Fruit fly (Drosophila melanogaster) whole organism, wandering third instar larva: Measurements from ENCODE around the gene CG7789.
A peak's percentile ranks its signal among the peaks of the same experiment; 100 is the strongest.

Source experiments
- Abd-B ChIP-seq: fragments of >200 bp; optimal IDR thresholded peaks from 2 replicates; lab custom pipeline; 2017; ENCODE audit warnings: missing biosample characterization, missing genetic modification characterization
- CG32264 ChIP-seq: fragments of 200-800 bp; sonication (Bioruptor generic); optimal IDR thresholded peaks from 2 replicates; lab custom pipeline; 2016; ENCODE audit warnings: missing biosample characterization, missing genetic modification characterization
- CG9705 ChIP-seq: fragments of 200-800 bp; sonication (Bioruptor generic); optimal IDR thresholded peaks from 2 replicates; lab custom pipeline; 2018; ENCODE audit warnings: missing biosample characterization, mild to moderate bottlenecking, missing genetic modification characterization
- CrebA ChIP-seq: fragments of 200-800 bp; sonication (Bioruptor generic); optimal IDR thresholded peaks from 2 replicates; lab custom pipeline; 2016; ENCODE audit warnings: missing biosample characterization, mild to moderate bottlenecking, missing genetic modification characterization, borderline replicate concordance
- Dfd ChIP-seq: fragments of >200 bp; optimal IDR thresholded peaks from 2 replicates; lab custom pipeline; 2017; ENCODE audit warnings: missing biosample characterization, missing genetic modification characterization
- Dif ChIP-seq: fragments of 200-275, 200-300 bp; sonication (Bioruptor generic); optimal IDR thresholded peaks from 2 replicates; lab custom pipeline; 2018; ENCODE audit warnings: missing biosample characterization, missing genetic modification characterization; ENCODE audit not compliant: partially characterized antibody
- GATAd ChIP-seq: sonication (Bioruptor generic); optimal IDR thresholded peaks from 2 replicates; lab custom pipeline; 2016; ENCODE audit warnings: missing biosample characterization, missing genetic modification characterization
- HLH106 ChIP-seq: fragments of 200-800 bp; optimal IDR thresholded peaks from 3 replicates; lab custom pipeline; 2019; ENCODE audit warnings: missing biosample characterization, mild to moderate bottlenecking, missing genetic modification characterization, moderate library complexity
- Hnf4 ChIP-seq: fragments of 200-800 bp; sonication (Bioruptor generic); optimal IDR thresholded peaks from 2 replicates; lab custom pipeline; 2016; ENCODE audit warnings: missing biosample characterization, mild to moderate bottlenecking, missing genetic modification characterization
- Hr78 ChIP-seq: fragments of >200 bp; optimal IDR thresholded peaks from 2 replicates; lab custom pipeline; 2017; ENCODE audit warnings: missing biosample characterization, missing genetic modification characterization
- Hr83 ChIP-seq: fragments of 200-300 bp; sonication (Bioruptor generic); optimal IDR thresholded peaks from 2 replicates; lab custom pipeline; 2016; ENCODE audit warnings: missing biosample characterization, mild to moderate bottlenecking, missing genetic modification characterization, moderate library complexity; ENCODE audit not compliant: poor library complexity, severe bottlenecking
- Jra ChIP-seq: sonication (Bioruptor generic); optimal IDR thresholded peaks from 2 replicates; lab custom pipeline; 2016; ENCODE audit warnings: missing biosample characterization, missing genetic modification characterization
- Mio ChIP-seq: sonication (Bioruptor generic); optimal IDR thresholded peaks from 2 replicates; lab custom pipeline; 2016; ENCODE audit warnings: missing biosample characterization, missing genetic modification characterization
- Myc ChIP-seq: fragments of >200 bp; optimal IDR thresholded peaks from 2 replicates; lab custom pipeline; 2017
- N ChIP-seq: fragments of >200 bp; optimal IDR thresholded peaks from 2 replicates; lab custom pipeline; 2018; ENCODE audit warnings: missing biosample characterization, missing external identifiers, missing genetic modification characterization
- OdsH ChIP-seq: fragments of 200-800 bp; sonication (Bioruptor generic); optimal IDR thresholded peaks from 2 replicates; lab custom pipeline; 2016; ENCODE audit warnings: missing biosample characterization, mild to moderate bottlenecking, missing genetic modification characterization
- Rel ChIP-seq, 2 experiments: fragments of 200-800 bp; sonication (Bioruptor generic) in 1 of 2; optimal IDR thresholded peaks; 2 replicates in 1 of 2; 3 replicates in 1 of 2; lab custom pipeline; 2016 to 2019; ENCODE audit warnings: mild to moderate bottlenecking in 2 of 2, missing biosample characterization in 2 of 2, missing genetic modification characterization in 2 of 2, moderate library complexity in 1 of 2
- Sp1 ChIP-seq: fragments of 200-800 bp; sonication (Bioruptor generic); optimal IDR thresholded peaks from 3 replicates; lab custom pipeline; 2019; ENCODE audit warnings: missing biosample characterization, mild to moderate bottlenecking, missing genetic modification characterization, moderate library complexity
- Vsx2 ChIP-seq: fragments of 200-300, 225-300 bp; sonication (Bioruptor generic); optimal IDR thresholded peaks from 2 replicates; lab custom pipeline; 2018; ENCODE audit warnings: missing biosample characterization, missing genetic modification characterization; ENCODE audit not compliant: partially characterized antibody
- br ChIP-seq: fragments of 200-800 bp; sonication (Bioruptor generic); optimal IDR thresholded peaks from 2 replicates; lab custom pipeline; 2016; ENCODE audit warnings: missing biosample characterization, missing genetic modification characterization
- brk ChIP-seq: fragments of 200-800 bp; sonication (Bioruptor generic); optimal IDR thresholded peaks from 2 replicates; lab custom pipeline; 2016; ENCODE audit warnings: missing biosample characterization, mild to moderate bottlenecking, missing genetic modification characterization
- dl ChIP-seq, 2 experiments: fragments of 175-275, 200-275 bp in 1 of 2; fragments of 200-275 bp in 1 of 2; sonication (Bioruptor generic); optimal IDR thresholded peaks; lab custom pipeline; 2018; ENCODE audit warnings: mild to moderate bottlenecking in 2 of 2, missing biosample characterization in 2 of 2, missing genetic modification characterization in 2 of 2, moderate library complexity in 2 of 2; ENCODE audit not compliant: partially characterized antibody in 2 of 2, insufficient read depth in 1 of 2
- dmrt93B ChIP-seq: fragments of 200-800 bp; sonication (Bioruptor generic); optimal IDR thresholded peaks from 2 replicates; lab custom pipeline; 2018; ENCODE audit warnings: missing biosample characterization, mild to moderate bottlenecking, missing genetic modification characterization
- dsf ChIP-seq: sonication (Bioruptor generic); optimal IDR thresholded peaks from 2 replicates; lab custom pipeline; 2016; ENCODE audit warnings: missing biosample characterization, missing genetic modification characterization, borderline replicate concordance
- foxo ChIP-seq, 2 experiments: fragments of 200-800 bp; sonication (Bioruptor generic); optimal IDR thresholded peaks; 2 replicates in 1 of 2; 3 replicates in 1 of 2; lab custom pipeline; 2016 to 2017; ENCODE audit warnings: missing biosample characterization in 2 of 2, missing genetic modification characterization in 2 of 2
- fru ChIP-seq: fragments of 200-800 bp; sonication (Bioruptor generic); optimal IDR thresholded peaks from 3 replicates; lab custom pipeline; 2016; ENCODE audit warnings: missing biosample characterization, mild to moderate bottlenecking, missing genetic modification characterization
- h ChIP-seq: fragments of 200-800 bp; sonication (Bioruptor generic); optimal IDR thresholded peaks from 3 replicates; lab custom pipeline; 2016; ENCODE audit warnings: missing biosample characterization, mild to moderate bottlenecking, missing genetic modification characterization
- jim ChIP-seq: fragments of 175-275, 200-325 bp; sonication (Bioruptor generic); optimal IDR thresholded peaks from 2 replicates; lab custom pipeline; 2016; ENCODE audit warnings: missing biosample characterization, mild to moderate bottlenecking, missing genetic modification characterization
- lola ChIP-seq: fragments of >200 bp; optimal IDR thresholded peaks from 2 replicates; lab custom pipeline; 2017; ENCODE audit warnings: missing biosample characterization, missing genetic modification characterization
- pan ChIP-seq: fragments of >200 bp; optimal IDR thresholded peaks from 2 replicates; lab custom pipeline; 2017
- psq ChIP-seq: fragments of 200-800 bp; sonication (Bioruptor generic); optimal IDR thresholded peaks from 3 replicates; lab custom pipeline; 2017; ENCODE audit warnings: missing biosample characterization, mild to moderate bottlenecking, missing genetic modification characterization, moderate library complexity
- rgr ChIP-seq: fragments of 200-800 bp; sonication (Bioruptor generic); optimal IDR thresholded peaks from 3 replicates; lab custom pipeline; 2016; ENCODE audit warnings: missing biosample characterization, mild to moderate bottlenecking, missing genetic modification characterization
- sage ChIP-seq: fragments of 200-800 bp; sonication (Bioruptor generic); optimal IDR thresholded peaks from 2 replicates; lab custom pipeline; 2016; ENCODE audit warnings: missing biosample characterization, mild to moderate bottlenecking, missing genetic modification characterization
- sv ChIP-seq: fragments of 200-800 bp; sonication (Bioruptor generic); optimal IDR thresholded peaks from 3 replicates; lab custom pipeline; 2016; ENCODE audit warnings: missing biosample characterization, missing genetic modification characterization
- tai ChIP-seq: sonication (Bioruptor generic); optimal IDR thresholded peaks from 2 replicates; lab custom pipeline; 2016; ENCODE audit warnings: missing biosample characterization, missing genetic modification characterization
- usp ChIP-seq: fragments of >200 bp; optimal IDR thresholded peaks from 2 replicates; lab custom pipeline; 2017; ENCODE audit warnings: missing biosample characterization, missing genetic modification characterization
- woc ChIP-seq: sonication (Bioruptor generic); optimal IDR thresholded peaks from 2 replicates; lab custom pipeline; 2016; ENCODE audit warnings: missing biosample characterization, mild to moderate bottlenecking, missing genetic modification characterization

The CG7789 gene

DNA sequence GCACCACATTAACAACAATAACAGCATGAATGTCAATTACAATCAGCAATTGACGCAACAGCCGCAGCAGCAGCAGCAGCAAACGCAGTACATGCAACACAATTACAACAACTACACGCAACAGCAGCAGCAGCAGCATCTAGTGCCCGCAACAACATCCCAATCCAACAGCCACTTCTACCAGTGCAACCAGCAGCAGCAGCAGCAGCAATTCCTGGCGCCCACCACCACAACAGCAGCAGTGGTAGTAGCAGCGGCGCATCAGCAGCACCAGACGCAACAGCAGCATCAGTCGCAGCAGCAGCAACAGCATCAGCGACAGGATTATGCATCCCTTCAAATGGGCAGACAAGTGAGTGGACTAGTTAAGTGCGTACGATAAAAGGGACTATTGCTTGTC lies 35.8 kb upstream of the CG7789 start:
- TF ChIP-seq Hnf4 (GFP tag; lab: Kevin White, UChicago) (no peak), Dfd (GFP tag; lab: Kevin White, UChicago) (peak; percentile 91), Jra (GFP tag; lab: Kevin White, UChicago) (no peak)

DNA sequence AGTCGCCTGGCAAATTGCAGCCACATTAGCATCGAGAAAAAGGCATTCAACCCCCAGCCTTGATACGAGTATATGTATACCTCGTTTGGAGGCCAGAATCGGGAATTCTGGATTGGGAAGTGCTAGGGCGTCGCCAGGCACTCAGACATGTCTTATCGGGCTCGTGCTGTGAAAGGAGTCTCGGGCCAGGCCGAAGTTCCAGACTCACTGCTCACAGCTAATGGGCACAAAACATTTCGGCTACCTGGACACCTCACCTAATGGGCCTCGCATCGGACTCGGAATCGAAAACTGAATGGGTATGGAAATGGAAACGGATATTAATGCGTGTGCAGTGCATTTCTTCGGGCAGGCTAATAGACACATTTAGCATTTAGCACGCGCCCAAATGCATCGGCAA lies 32.1 kb upstream of the CG7789 start:
- TF ChIP-seq rgr (GFP tag; lab: Kevin White, UChicago) (no peak), pan (lab: Kevin White, UChicago) (no peak), CrebA (GFP tag; lab: Kevin White, UChicago) (no peak), Sp1 (GFP tag; lab: Kevin White, UChicago) (no peak), CG9705 (GFP tag; lab: Kevin White, UChicago) (no peak), GATAd (no peak), OdsH (GFP tag; lab: Kevin White, UChicago) (no peak), sv (no peak), CG32264 (GFP tag; lab: Kevin White, UChicago) (no peak), h (GFP tag; lab: Kevin White, UChicago) (no peak), Myc (no peak), dsf (GFP tag; lab: Kevin White, UChicago) (no peak), br (GFP tag; lab: Kevin White, UChicago) (no peak), Hr83 (GFP tag; lab: Kevin White, UChicago) (no peak), HLH106 (tag; lab: Kevin White, UChicago) (no peak), lola (no peak), N (GFP tag; lab: Kevin White, UChicago) (no peak), fru (GFP tag; lab: Kevin White, UChicago) (no peak)

DNA sequence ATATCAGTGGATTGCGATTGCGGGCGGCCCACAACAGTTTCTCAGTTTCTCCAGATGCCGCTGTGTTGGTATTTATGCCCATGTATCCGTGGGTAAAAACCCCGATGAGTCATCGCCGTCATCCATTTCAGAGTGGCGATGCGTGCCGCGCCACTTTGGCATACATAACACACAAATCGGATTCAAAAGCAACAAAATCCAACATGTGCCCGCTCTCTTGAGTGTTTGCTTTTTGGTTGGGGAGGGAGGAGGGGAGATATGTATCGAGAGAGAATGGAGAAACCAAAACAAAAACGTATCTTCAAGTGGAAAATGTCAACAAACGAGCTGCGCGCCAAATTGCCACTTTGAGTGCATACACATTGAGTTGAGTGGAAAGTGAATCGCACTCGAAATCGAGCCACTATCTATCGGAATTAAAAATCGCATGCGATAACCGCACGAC lies 31.3 kb upstream of the CG7789 start:
- TF ChIP-seq jim (GFP tag; lab: Kevin White, UChicago) (no peak), Rel (GFP tag; optimal IDR thresholded peaks at IDR 0.05; lab: Kevin White, UChicago) (no peak), Rel (tag; optimal IDR thresholded peaks at IDR 0.05; lab: Kevin White, UChicago) (peak; percentile 82), Hr83 (GFP tag; lab: Kevin White, UChicago) (no peak), Dif (GFP tag; lab: Kevin White, UChicago) (no peak), pan (lab: Kevin White, UChicago) (no peak), sv (no peak), CrebA (GFP tag; lab: Kevin White, UChicago) (peak; percentile 45), dsf (GFP tag; lab: Kevin White, UChicago) (no peak), foxo (GFP tag; optimal IDR thresholded peaks at IDR 0.05; lab: Kevin White, UChicago) (no peak)

DNA sequence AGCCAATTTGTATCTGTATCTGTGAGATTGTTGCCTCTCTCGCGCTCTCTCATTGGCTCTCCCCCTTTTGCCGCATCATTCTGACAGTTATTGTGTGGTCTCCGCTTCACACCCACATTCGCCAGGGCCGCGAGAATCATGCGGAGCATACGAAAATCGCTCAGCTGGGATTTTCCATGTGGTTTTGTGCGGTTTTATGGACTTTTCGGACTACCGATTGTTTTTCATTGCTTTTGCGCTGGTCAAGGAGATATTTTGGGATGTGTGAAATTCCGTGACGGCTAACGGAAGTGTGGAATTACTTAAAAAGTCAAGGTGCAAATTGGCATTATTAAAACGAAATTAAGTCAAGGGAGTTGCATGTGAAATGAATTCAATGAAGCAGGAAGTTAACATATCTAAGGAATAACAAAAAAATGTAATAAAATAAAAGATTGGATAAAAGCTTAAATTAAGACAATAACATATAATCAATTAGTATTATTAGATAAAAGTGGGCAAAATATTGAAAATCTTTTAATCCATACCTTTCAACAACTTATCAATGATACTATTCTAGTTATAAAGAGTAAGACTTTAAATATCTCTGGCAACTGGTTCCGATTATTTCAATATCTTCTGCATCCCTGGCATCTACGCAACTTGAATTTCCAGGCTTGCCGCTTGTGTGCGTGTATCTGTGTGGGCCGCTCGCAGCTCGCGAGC lies 30.8 kb upstream of the CG7789 start:
- TF ChIP-seq CG9705 (GFP tag; lab: Kevin White, UChicago): peak; percentile 47
- TF ChIP-seq psq (GFP tag; lab: Kevin White, UChicago): peak; percentile 94
- peak in 1 of 2 experiments; percentile 27 for TF ChIP-seq foxo (GFP tag; optimal IDR thresholded peaks at IDR 0.05; lab: Kevin White, UChicago)
- TF ChIP-seq Dfd (GFP tag; lab: Kevin White, UChicago): no peak
- TF ChIP-seq pan (lab: Kevin White, UChicago): no peak
- TF ChIP-seq HLH106 (tag; lab: Kevin White, UChicago): peak; percentile 63
- no peak for TF ChIP-seq GATAd
- peak; percentile 91 to 92 for TF ChIP-seq dl (GFP tag; optimal IDR thresholded peaks at IDR 0.05; lab: Kevin White, UChicago; ENCODE audit: insufficient read depth in 1 of 2, partially characterized antibody in 2 of 2)
- no peak for TF ChIP-seq Hr78 (GFP tag; lab: Kevin White, UChicago)
- TF ChIP-seq Myc: peak; percentile 29
- TF ChIP-seq lola: no peak
- no peak for TF ChIP-seq Abd-B
- no peak for TF ChIP-seq dsf (GFP tag; lab: Kevin White, UChicago)
- peak; percentile 93 for TF ChIP-seq Dif (GFP tag; lab: Kevin White, UChicago)
- TF ChIP-seq OdsH (GFP tag; lab: Kevin White, UChicago): no peak
- no peak for TF ChIP-seq Hnf4 (GFP tag; lab: Kevin White, UChicago)
- TF ChIP-seq jim (GFP tag; lab: Kevin White, UChicago): no peak
- TF ChIP-seq usp: no peak
- no peak for TF ChIP-seq Sp1 (GFP tag; lab: Kevin White, UChicago)
- TF ChIP-seq dmrt93B (GFP tag; lab: Kevin White, UChicago): peak; percentile 70
- peak; percentile 2 for TF ChIP-seq br (GFP tag; lab: Kevin White, UChicago)
- no peak for TF ChIP-seq brk (GFP tag; lab: Kevin White, UChicago)
- no peak for TF ChIP-seq sage (GFP tag; lab: Kevin White, UChicago)
- TF ChIP-seq tai (GFP tag; lab: Kevin White, UChicago): peak; percentile 36
- TF ChIP-seq sv: no peak
- peak; percentile 32 for TF ChIP-seq Vsx2 (GFP tag; lab: Kevin White, UChicago)
- TF ChIP-seq fru (GFP tag; lab: Kevin White, UChicago): peak; percentile 7
- TF ChIP-seq Hr83 (GFP tag; lab: Kevin White, UChicago): peak; percentile 55
- peak; percentile 72 for TF ChIP-seq woc (GFP tag; lab: Kevin White, UChicago)
- no peak for TF ChIP-seq Rel (GFP tag; optimal IDR thresholded peaks at IDR 0.05; lab: Kevin White, UChicago)
- TF ChIP-seq Rel (tag; optimal IDR thresholded peaks at IDR 0.05; lab: Kevin White, UChicago): no peak
- no peak for TF ChIP-seq N (GFP tag; lab: Kevin White, UChicago)
- TF ChIP-seq Mio: no peak
- TF ChIP-seq rgr (GFP tag; lab: Kevin White, UChicago): no peak
- TF ChIP-seq Jra (GFP tag; lab: Kevin White, UChicago): no peak
- TF ChIP-seq h (GFP tag; lab: Kevin White, UChicago): no peak
- no peak for TF ChIP-seq CG32264 (GFP tag; lab: Kevin White, UChicago)
